Fruit fly (Drosophila melanogaster): ENCODE data around the gene CG14891.

Gene CG14891

DNA sequence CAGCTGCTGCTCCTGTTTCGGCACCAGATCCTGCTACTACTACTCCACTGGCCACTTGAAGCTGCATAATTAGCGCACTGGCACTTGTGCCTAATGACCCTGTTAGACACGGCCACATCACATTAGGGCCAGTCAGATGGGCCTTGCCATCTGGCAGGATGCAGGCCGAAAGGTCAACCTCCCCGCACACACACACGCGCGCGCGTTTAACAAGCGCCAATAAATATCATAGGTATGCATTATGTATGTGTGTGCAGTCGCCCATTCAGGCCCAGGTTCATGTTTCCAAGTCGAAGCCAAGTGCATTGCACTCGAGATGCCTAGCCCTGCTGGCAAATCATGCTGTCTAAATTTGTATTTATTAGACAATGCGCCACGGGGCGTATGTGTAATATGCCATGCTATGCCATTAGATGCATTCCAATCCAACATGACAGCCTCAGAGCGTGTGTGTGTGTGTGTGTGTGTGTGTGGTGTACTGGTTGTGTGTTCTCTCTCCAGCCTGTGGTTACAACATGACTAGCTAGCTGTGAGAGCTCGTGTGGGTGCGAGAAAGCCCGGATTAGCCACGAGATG, 32.4 kb upstream of the CG14891 start:
- TF ChIP-seq ss (GFP tag; optimal IDR thresholded peaks at IDR 0.05) = no peak
- no peak for TF ChIP-seq Hr39 (GFP tag; optimal IDR thresholded peaks at IDR 0.05)
- no peak for TF ChIP-seq svp (GFP tag)
- TF ChIP-seq CG3032 (tag; optimal IDR thresholded peaks at IDR 0.05) = no peak
- TF ChIP-seq Ets96B (tag; optimal IDR thresholded peaks at IDR 0.05) = no peak
- TF ChIP-seq CG3919 (GFP tag; optimal IDR thresholded peaks at IDR 0.05) = no peak
- TF ChIP-seq Eip93F (GFP tag; optimal IDR thresholded peaks at IDR 0.05) = no peak
- TF ChIP-seq fd85E (GFP tag; optimal IDR thresholded peaks at IDR 0.05) = no peak
- no peak for TF ChIP-seq Gug (GFP tag; IDR thresholded peaks at IDR 0.05)
- TF ChIP-seq eg (GFP tag; IDR thresholded peaks at IDR 0.05) = no peak
- TF ChIP-seq CG10669 (GFP tag; optimal IDR thresholded peaks at IDR 0.05) = no peak
- TF ChIP-seq topi (GFP tag; optimal IDR thresholded peaks at IDR 0.05) = no peak
- no peak for TF ChIP-seq Met (GFP tag; optimal IDR thresholded peaks at IDR 0.05)
- no peak for TF ChIP-seq fkh (GFP tag; optimal IDR thresholded peaks at IDR 0.05)
- no peak for TF ChIP-seq CG16779 (tag; optimal IDR thresholded peaks at IDR 0.05)
- TF ChIP-seq CG15336 (GFP tag; IDR thresholded peaks at IDR 0.05) = no peak
- TF ChIP-seq CG1621 (tag; optimal IDR thresholded peaks at IDR 0.05) = no peak

dm6 chr3R:16541293-16541692, 30.0 kb upstream of the CG14891 start:
- TF ChIP-seq dsx (GFP tag; optimal IDR thresholded peaks at IDR 0.05; ENCODE audit: poor library complexity, severe bottlenecking) = peak; percentile 93
- no peak for TF ChIP-seq Sox15 (GFP tag; optimal IDR thresholded peaks at IDR 0.05)

DNA sequence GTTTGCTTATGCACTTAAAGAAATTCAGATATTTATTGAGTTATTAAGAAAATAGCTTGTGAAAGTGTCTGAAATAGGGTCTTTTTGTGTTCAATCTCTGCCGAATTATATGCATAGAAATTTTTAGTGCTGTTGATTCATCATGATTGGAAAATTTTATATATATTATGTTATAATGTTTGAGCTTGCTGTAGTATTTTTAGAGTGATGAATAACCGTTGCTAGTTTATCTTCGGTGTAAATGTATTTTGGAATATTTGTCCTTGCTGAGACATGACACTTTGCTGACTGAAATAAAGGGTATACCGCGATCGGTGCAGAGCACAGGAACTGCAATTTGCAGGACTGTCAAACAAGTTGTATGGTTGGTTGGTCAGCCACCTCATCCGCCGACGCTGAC, 29.4 kb upstream of the CG14891 start:
- TF ChIP-seq Met (GFP tag; optimal IDR thresholded peaks at IDR 0.05) (peak; percentile 34), achi (GFP tag; optimal IDR thresholded peaks at IDR 0.05) (peak; percentile 7), CG10631 (GFP tag; optimal IDR thresholded peaks at IDR 0.05) (peak; percentile 7), lz (GFP tag; optimal IDR thresholded peaks at IDR 0.05) (peak; percentile 25), CG8632 (GFP tag; optimal IDR thresholded peaks at IDR 0.05) (peak; percentile 15), CG3032 (tag; optimal IDR thresholded peaks at IDR 0.05) (peak; percentile 19), fd59A (GFP tag; optimal IDR thresholded peaks at IDR 0.05) (peak; percentile 32), CG6163 (GFP tag; IDR thresholded peaks at IDR 0.05) (0 out of 3 replicates have a peak, but pooled peaks have one; percentile 22), CG6854 (GFP tag; optimal IDR thresholded peaks at IDR 0.05) (no peak), Sox14 (GFP tag; optimal IDR thresholded peaks at IDR 0.05) (no peak), CG8119 (GFP tag; IDR thresholded peaks at IDR 0.05) (no peak), CG3919 (GFP tag; optimal IDR thresholded peaks at IDR 0.05) (peak; percentile 20), CG11902 (GFP tag; optimal IDR thresholded peaks at IDR 0.05) (peak; percentile 23), Eip78C (GFP tag) (peak; percentile 82), OdsH (GFP tag; optimal IDR thresholded peaks at IDR 0.05) (peak; percentile 44), CG6808 (GFP tag; optimal IDR thresholded peaks at IDR 0.05) (peak; percentile 25), CG32006 (GFP tag; optimal IDR thresholded peaks at IDR 0.05) (peak; percentile 40), net (GFP tag; optimal IDR thresholded peaks at IDR 0.05) (peak; percentile 29), esn (GFP tag; optimal IDR thresholded peaks at IDR 0.05) (peak; percentile 27), CG31627 (GFP tag; optimal IDR thresholded peaks at IDR 0.05) (no peak), Hr39 (GFP tag; optimal IDR thresholded peaks at IDR 0.05) (peak; percentile 2), cyc (GFP tag; optimal IDR thresholded peaks at IDR 0.05) (peak; percentile 22), Eip75B (GFP tag; optimal IDR thresholded peaks at IDR 0.05) (peak; percentile 41), pdm3 (GFP tag; optimal IDR thresholded peaks at IDR 0.05) (peak; percentile 25), topi (GFP tag; optimal IDR thresholded peaks at IDR 0.05) (peak; percentile 43), Smox (GFP tag; optimal IDR thresholded peaks at IDR 0.05) (no peak), CG11762 (GFP tag; optimal IDR thresholded peaks at IDR 0.05; ENCODE audit: insufficient read depth) (peak; percentile 12), CG10669 (GFP tag; optimal IDR thresholded peaks at IDR 0.05) (peak; percentile 44), CG8319 (GFP tag; optimal IDR thresholded peaks at IDR 0.05) (no peak), eg (GFP tag; IDR thresholded peaks at IDR 0.05) (no peak), Ets96B (tag; optimal IDR thresholded peaks at IDR 0.05) (peak; percentile 65), spab (GFP tag; optimal IDR thresholded peaks at IDR 0.05) (peak; percentile 41), Sox102F (GFP tag; optimal IDR thresholded peaks at IDR 0.05) (no peak), Blimp-1 (GFP tag; optimal IDR thresholded peaks at IDR 0.05) (no peak), CG6276 (GFP tag; optimal IDR thresholded peaks at IDR 0.05) (no peak), Sox15 (GFP tag; optimal IDR thresholded peaks at IDR 0.05) (no peak), salr (GFP tag; optimal IDR thresholded peaks at IDR 0.05) (no peak)

Data from whole organism, prepupa.